Worm (Caenorhabditis elegans): ENCODE measurements around the gene M03A1.8.

DNA sequence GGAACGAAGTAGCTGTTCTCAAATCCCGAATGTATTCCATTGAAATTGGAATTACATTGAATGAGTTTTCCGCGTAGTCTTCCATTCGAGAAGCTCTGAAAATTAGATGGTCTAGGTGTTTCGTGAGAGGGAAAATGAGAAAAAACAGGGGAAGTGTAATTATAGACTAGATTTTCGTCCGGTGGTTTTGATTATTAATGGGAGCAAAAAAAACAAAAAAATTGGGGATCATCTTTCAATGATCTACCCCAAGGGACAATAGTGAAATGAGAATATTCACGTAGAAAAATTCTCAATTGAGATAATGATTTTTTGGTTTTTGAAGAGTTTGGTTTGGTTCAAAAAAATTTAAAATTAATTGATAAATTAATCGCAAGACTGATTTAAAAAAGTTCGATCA lies 28.3 kb upstream of the M03A1.8 start, which contains the start of gene sra-32:
- no peak for TF ChIP-seq nhr-11 (tag; optimal IDR thresholded peaks at IDR 0.05)
- TF ChIP-seq nhr-6 (tag; optimal IDR thresholded peaks at IDR 0.05) = no peak
- no peak for TF ChIP-seq ama-1 (optimal IDR thresholded peaks at IDR 0.05)
- TF ChIP-seq Y55F3AM.14 (GFP tag; optimal IDR thresholded peaks at IDR 0.05) = no peak
- TF ChIP-seq skn-1 (tag; optimal IDR thresholded peaks at IDR 0.05) = no peak
- no peak for TF ChIP-seq elt-3 (tag; optimal IDR thresholded peaks at IDR 0.05)
- TF ChIP-seq nhr-25 (tag; optimal IDR thresholded peaks at IDR 0.05) = no peak
- no peak for TF ChIP-seq unc-62 (GFP tag; optimal IDR thresholded peaks at IDR 0.05)
- no peak for TF ChIP-seq lin-13 (GFP tag; optimal IDR thresholded peaks at IDR 0.05)
- TF ChIP-seq nhr-23 (tag; optimal IDR thresholded peaks at IDR 0.05) = no peak

Measured in whole organism, L2 larva.